Fruit fly (Drosophila melanogaster) whole organism, prepupa: Measurements from ENCODE around the gene squ.

Experiments
- Blimp-1 ChIP-seq: fragments of 200-800 bp; sonication (Bioruptor generic); optimal IDR thresholded peaks from 3 replicates; lab custom pipeline; 2017; ENCODE audit warnings: missing biosample characterization, missing genetic modification characterization, mild to moderate bottlenecking, moderate library complexity, missing genetic modification reagents
- CG10669 ChIP-seq: fragments of 200-800 bp; sonication (Bioruptor generic); optimal IDR thresholded peaks from 3 replicates; lab custom pipeline; 2018; ENCODE audit warnings: missing biosample characterization, mild to moderate bottlenecking, missing genetic modification characterization, moderate library complexity
- CG11762 ChIP-seq: fragments of 200-800 bp; sonication (Bioruptor generic); optimal IDR thresholded peaks from 3 replicates; lab custom pipeline; 2016; ENCODE audit warnings: missing biosample characterization, missing genetic modification characterization; ENCODE audit not compliant: insufficient read depth
- CG11902 ChIP-seq: fragments of 200-800 bp; sonication (Bioruptor generic); optimal IDR thresholded peaks from 3 replicates; lab custom pipeline; 2016; ENCODE audit warnings: missing biosample characterization, missing genetic modification characterization
- CG15336 ChIP-seq: fragments of 200-800 bp; sonication (Bioruptor generic); IDR thresholded peaks from 2 replicates; pipeline ENCODE4 v1.3.6; 2022; ENCODE audit warnings: missing biosample characterization, missing genetic modification characterization
- CG1621 ChIP-seq: fragments of 200-800 bp; sonication (Bioruptor generic); optimal IDR thresholded peaks from 3 replicates; lab custom pipeline; 2018; ENCODE audit warnings: missing biosample characterization, mild to moderate bottlenecking, missing genetic modification characterization
- CG16779 ChIP-seq: fragments of 200-800 bp; sonication (Bioruptor generic); optimal IDR thresholded peaks from 3 replicates; lab custom pipeline; 2017; ENCODE audit warnings: missing biosample characterization, mild to moderate bottlenecking, missing genetic modification characterization
- CG3032 ChIP-seq: fragments of 200-800 bp; optimal IDR thresholded peaks from 2 replicates; lab custom pipeline; 2019; ENCODE audit warnings: missing biosample characterization, mild to moderate bottlenecking, missing genetic modification characterization, moderate library complexity
- CG34406 ChIP-seq: fragments of 200-800 bp; sonication (Bioruptor generic); optimal IDR thresholded peaks from 3 replicates; lab custom pipeline; 2016; ENCODE audit warnings: missing biosample characterization, missing genetic modification characterization
- CG3919 ChIP-seq: fragments of 200-800 bp; sonication (Bioruptor generic); optimal IDR thresholded peaks from 3 replicates; lab custom pipeline; 2016; ENCODE audit warnings: missing biosample characterization, missing genetic modification characterization
- CG4318 ChIP-seq: fragments of 200-800 bp; sonication (Bioruptor generic); optimal IDR thresholded peaks from 3 replicates; lab custom pipeline; 2017; ENCODE audit warnings: missing biosample characterization, mild to moderate bottlenecking, missing genetic modification characterization
- CG6163 ChIP-seq: fragments of 200-800 bp; sonication (Bioruptor generic); IDR thresholded peaks from 3 replicates; pipeline ENCODE4 v1.3.6; 2022; ENCODE audit warnings: missing biosample characterization, missing genetic modification characterization
- CG6276 ChIP-seq: fragments of 200-800 bp; sonication (Bioruptor generic); optimal IDR thresholded peaks from 2 replicates; lab custom pipeline; 2017; ENCODE audit warnings: missing biosample characterization, mild to moderate bottlenecking, missing genetic modification characterization
- CG6792 ChIP-seq: fragments of 200-800 bp; sonication (Bioruptor generic); optimal IDR thresholded peaks from 3 replicates; lab custom pipeline; 2016; ENCODE audit warnings: missing biosample characterization, missing genetic modification characterization
- CG6808 ChIP-seq: fragments of 200-800 bp; sonication (Bioruptor generic); optimal IDR thresholded peaks from 3 replicates; lab custom pipeline; 2017; ENCODE audit warnings: missing biosample characterization, missing genetic modification characterization, mild to moderate bottlenecking, moderate library complexity, missing genetic modification reagents
- CG6854 ChIP-seq: fragments of 200-800 bp; sonication (Bioruptor generic); optimal IDR thresholded peaks from 2 replicates; lab custom pipeline; 2017; ENCODE audit warnings: missing biosample characterization, mild to moderate bottlenecking, missing genetic modification characterization
- CG7368 ChIP-seq: fragments of 200-800 bp; sonication (Bioruptor generic); optimal IDR thresholded peaks from 3 replicates; lab custom pipeline; 2016; ENCODE audit warnings: missing biosample characterization, missing genetic modification characterization
- CG8119 ChIP-seq: fragments of 200-800 bp; sonication (Bioruptor generic); IDR thresholded peaks from 3 replicates; pipeline ENCODE4 v1.3.6; 2022; ENCODE audit warnings: missing biosample characterization, missing genetic modification characterization
- CG8319 ChIP-seq: fragments of 200-800 bp; sonication (Bioruptor generic); optimal IDR thresholded peaks from 3 replicates; lab custom pipeline; 2016; ENCODE audit warnings: missing biosample characterization, missing genetic modification characterization
- CG8632 ChIP-seq: fragments of 200-800 bp; sonication (Bioruptor generic); optimal IDR thresholded peaks from 3 replicates; lab custom pipeline; 2016; ENCODE audit warnings: missing biosample characterization, missing genetic modification characterization
- CG9139 ChIP-seq: fragments of 200-800 bp; sonication (Bioruptor generic); optimal IDR thresholded peaks from 3 replicates; lab custom pipeline; 2017; ENCODE audit warnings: missing biosample characterization, mild to moderate bottlenecking, missing genetic modification characterization
- Eip75B ChIP-seq: fragments of 200-800 bp; sonication (Bioruptor generic); optimal IDR thresholded peaks from 3 replicates; lab custom pipeline; 2016; ENCODE audit warnings: missing biosample characterization, missing genetic modification characterization
- Eip93F ChIP-seq: fragments of 200-800 bp; sonication (Bioruptor generic); optimal IDR thresholded peaks from 2 replicates; lab custom pipeline; 2016; ENCODE audit warnings: missing biosample characterization, mild to moderate bottlenecking, missing genetic modification characterization
- Gug ChIP-seq: fragments of 200-800 bp; sonication (Bioruptor generic); IDR thresholded peaks from 2 replicates; pipeline ENCODE4 v1.3.6; 2022; ENCODE audit warnings: missing biosample characterization, missing genetic modification characterization
- Hr38 ChIP-seq: sonication (Bioruptor generic); optimal IDR thresholded peaks from 2 replicates; lab custom pipeline; 2016; ENCODE audit warnings: missing biosample characterization, missing genetic modification characterization
- Hr4 ChIP-seq: fragments of 200-800 bp; sonication (Bioruptor generic); optimal IDR thresholded peaks from 3 replicates; lab custom pipeline; 2016; ENCODE audit warnings: missing biosample characterization, missing genetic modification characterization
- OdsH ChIP-seq: fragments of 200-800 bp; sonication (Bioruptor generic); optimal IDR thresholded peaks from 3 replicates; lab custom pipeline; 2016; ENCODE audit warnings: missing biosample characterization, missing genetic modification characterization
- Smox ChIP-seq: fragments of 200-800 bp; sonication (Bioruptor generic); optimal IDR thresholded peaks from 3 replicates; lab custom pipeline; 2016; ENCODE audit warnings: missing biosample characterization, missing genetic modification characterization
- Sox102F ChIP-seq: fragments of 200-800 bp; sonication (Bioruptor generic); optimal IDR thresholded peaks from 2 replicates; lab custom pipeline; 2016; ENCODE audit warnings: missing biosample characterization, mild to moderate bottlenecking, missing genetic modification characterization
- Sox15 ChIP-seq: fragments of 200-800 bp; sonication (Bioruptor generic); optimal IDR thresholded peaks from 3 replicates; lab custom pipeline; 2016; ENCODE audit warnings: missing biosample characterization, missing genetic modification characterization
- achi ChIP-seq: fragments of 200-800 bp; sonication (Bioruptor generic); optimal IDR thresholded peaks from 3 replicates; lab custom pipeline; 2016; ENCODE audit warnings: missing biosample characterization, missing genetic modification characterization
- cyc ChIP-seq: fragments of 200-800 bp; sonication (Bioruptor generic); optimal IDR thresholded peaks from 3 replicates; lab custom pipeline; 2016; ENCODE audit warnings: missing biosample characterization, missing genetic modification characterization
- dac ChIP-seq: fragments of 200-800 bp; sonication (Bioruptor generic); optimal IDR thresholded peaks from 2 replicates; lab custom pipeline; 2017; ENCODE audit warnings: missing biosample characterization, mild to moderate bottlenecking, missing genetic modification characterization
- dsx ChIP-seq: fragments of 200-800 bp; optimal IDR thresholded peaks from 3 replicates; lab custom pipeline; 2019; ENCODE audit warnings: missing biosample characterization, mild to moderate bottlenecking, missing genetic modification characterization, moderate library complexity; ENCODE audit not compliant: poor library complexity, severe bottlenecking
- eg ChIP-seq: fragments of 200-800 bp; sonication (Bioruptor generic); IDR thresholded peaks from 3 replicates; pipeline ENCODE4 v1.3.6; 2022; ENCODE audit warnings: missing biosample characterization, missing genetic modification characterization
- esn ChIP-seq: fragments of 200-800 bp; sonication (Bioruptor generic); optimal IDR thresholded peaks from 2 replicates; lab custom pipeline; 2016; ENCODE audit warnings: missing biosample characterization, mild to moderate bottlenecking, missing genetic modification characterization, moderate library complexity
- fd59A ChIP-seq: fragments of 200-800 bp; sonication (Bioruptor generic); optimal IDR thresholded peaks from 2 replicates; lab custom pipeline; 2017; ENCODE audit warnings: missing biosample characterization, mild to moderate bottlenecking, missing genetic modification characterization, missing genetic modification reagents
- fd85E ChIP-seq: fragments of 200-800 bp; sonication (Bioruptor generic); optimal IDR thresholded peaks from 3 replicates; lab custom pipeline; 2016; ENCODE audit warnings: missing biosample characterization, missing genetic modification characterization
- net ChIP-seq: fragments of 200-800 bp; sonication (Bioruptor generic); optimal IDR thresholded peaks from 3 replicates; lab custom pipeline; 2016; ENCODE audit warnings: missing biosample characterization, missing genetic modification characterization
- salr ChIP-seq, 2 experiments: fragments of 200-800 bp; sonication (Bioruptor generic); optimal IDR thresholded peaks; 3 replicates each; lab custom pipeline; 2016 to 2018; ENCODE audit warnings: missing biosample characterization in 2 of 2, missing genetic modification characterization in 2 of 2, mild to moderate bottlenecking in 1 of 2
- ss ChIP-seq, 2 experiments: fragments of 200-800 bp; sonication (Bioruptor generic); optimal IDR thresholded peaks; 2 replicates in 1 of 2; 3 replicates in 1 of 2; lab custom pipeline; 2017 to 2018; ENCODE audit warnings: mild to moderate bottlenecking in 2 of 2, missing biosample characterization in 2 of 2, missing genetic modification characterization in 2 of 2, moderate library complexity in 1 of 2
- svp ChIP-seq: fragments of 200-800 bp; sonication (Bioruptor generic); peaks from one replicate; lab custom pipeline; 2016; ENCODE audit warnings: missing biosample characterization, missing genetic modification characterization
- topi ChIP-seq: fragments of 200-800 bp; sonication (Bioruptor generic); optimal IDR thresholded peaks from 3 replicates; lab custom pipeline; 2016; ENCODE audit warnings: missing biosample characterization, missing genetic modification characterization

Gene squ

DNA sequence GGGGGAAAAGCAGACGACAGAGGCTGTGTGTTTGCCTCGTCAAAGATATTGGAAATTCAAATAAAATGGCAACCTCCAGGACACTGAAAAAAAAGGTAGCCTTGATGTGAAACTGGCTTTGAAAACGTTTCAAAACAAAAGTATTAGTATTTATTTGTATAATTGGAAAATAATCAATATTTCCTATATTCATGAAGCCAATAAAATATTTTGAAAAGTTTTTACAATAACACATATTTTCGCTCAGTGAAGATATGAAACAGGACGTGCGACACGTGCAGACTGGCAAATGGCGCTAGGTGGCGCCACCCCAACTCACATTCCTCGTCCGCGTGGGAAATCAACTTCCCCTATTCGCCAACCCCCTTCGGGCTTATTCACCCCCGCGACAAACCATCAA, 32.1 kb upstream of the squ start (continued):
- TF ChIP-seq Hr38 (GFP tag; lab: Kevin White, UChicago) = no peak
- peak; percentile 58 for TF ChIP-seq esn (GFP tag; lab: Kevin White, UChicago)
- TF ChIP-seq net (GFP tag; lab: Kevin White, UChicago) = no peak
- no peak for TF ChIP-seq Gug (GFP tag; lab: Robert Waterston, UW)
- TF ChIP-seq CG3032 (tag; lab: Kevin White, UChicago) = peak; percentile 13
- TF ChIP-seq Smox (GFP tag; lab: Kevin White, UChicago) = peak; percentile 30
- no peak for TF ChIP-seq fd85E
- TF ChIP-seq CG7368 = no peak
- TF ChIP-seq CG3919 (GFP tag; lab: Kevin White, UChicago) = peak; percentile 42
- TF ChIP-seq dac = no peak
- peak; percentile 65 for TF ChIP-seq CG15336
- peak; percentile 37 for TF ChIP-seq CG10669 (GFP tag; lab: Kevin White, UChicago)
- TF ChIP-seq CG6163 (GFP tag; lab: Robert Waterston, UW) = peak; percentile 48; the same call in 1 of the 3 replicates
- no peak for TF ChIP-seq Eip93F
- TF ChIP-seq Eip75B (GFP tag; lab: Kevin White, UChicago) = peak; percentile 47
- peak; percentile 64 for TF ChIP-seq svp (GFP tag; lab: Kevin White, UChicago)
- TF ChIP-seq dsx (GFP tag; lab: Kevin White, UChicago) = peak; percentile 15
- peak; percentile 28 for TF ChIP-seq CG34406 (GFP tag; lab: Kevin White, UChicago)
- TF ChIP-seq CG8319 (GFP tag; lab: Kevin White, UChicago) = no peak
- TF ChIP-seq, all 60 proteins: peak for 39

- TF ChIP-seq CG6276 (GFP tag; lab: Kevin White, UChicago) = no peak
- TF ChIP-seq fd59A (GFP tag; lab: Kevin White, UChicago) = no peak
- TF ChIP-seq OdsH (GFP tag; lab: Kevin White, UChicago) = no peak
- TF ChIP-seq CG9139 = no peak
- no peak for TF ChIP-seq CG8632
- TF ChIP-seq Sox102F (GFP tag; lab: Kevin White, UChicago) = no peak
- no peak for TF ChIP-seq CG1621 (tag; lab: Kevin White, UChicago)
- no peak for TF ChIP-seq dsx (GFP tag; lab: Kevin White, UChicago)
- TF ChIP-seq CG6792 (GFP tag; lab: Kevin White, UChicago) = no peak
- no peak for TF ChIP-seq CG6854 (GFP tag; lab: Kevin White, UChicago)
- no peak for TF ChIP-seq ss (GFP tag; optimal IDR thresholded peaks at IDR 0.05; lab: Kevin White, UChicago)
- no peak for TF ChIP-seq Sox15 (GFP tag; lab: Kevin White, UChicago)
- TF ChIP-seq CG11902 (GFP tag; lab: Kevin White, UChicago) = no peak
Observed at dm6 chr2L:16648925-16649324, 30.9 kb upstream of the squ start.

DNA sequence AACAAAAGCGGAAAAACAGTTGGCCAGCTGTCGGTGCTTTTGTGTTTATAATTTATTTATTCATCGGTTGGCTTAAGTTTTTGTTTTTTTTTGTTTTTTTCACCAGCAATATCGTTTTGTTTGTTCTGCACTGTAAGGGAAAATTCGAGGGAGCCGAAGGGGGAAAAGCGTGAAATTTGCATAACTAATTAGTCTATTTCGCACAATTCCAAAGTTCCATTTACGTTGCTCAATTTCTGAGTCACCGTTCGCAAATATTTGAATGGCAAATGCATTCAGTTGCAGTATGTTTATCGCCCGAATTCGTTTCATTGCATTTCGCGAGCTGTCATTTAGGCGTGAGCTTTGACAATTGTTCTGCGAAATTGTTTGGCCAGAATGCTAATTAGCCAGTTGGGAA, 26.3 kb upstream of the squ start:
- no peak for TF ChIP-seq salr (GFP tag; optimal IDR thresholded peaks at IDR 0.05; lab: Kevin White, UChicago)
- TF ChIP-seq fd59A (GFP tag; lab: Kevin White, UChicago) = no peak
- no peak for TF ChIP-seq Blimp-1 (GFP tag; lab: Kevin White, UChicago)
- no peak for TF ChIP-seq fd85E

DNA sequence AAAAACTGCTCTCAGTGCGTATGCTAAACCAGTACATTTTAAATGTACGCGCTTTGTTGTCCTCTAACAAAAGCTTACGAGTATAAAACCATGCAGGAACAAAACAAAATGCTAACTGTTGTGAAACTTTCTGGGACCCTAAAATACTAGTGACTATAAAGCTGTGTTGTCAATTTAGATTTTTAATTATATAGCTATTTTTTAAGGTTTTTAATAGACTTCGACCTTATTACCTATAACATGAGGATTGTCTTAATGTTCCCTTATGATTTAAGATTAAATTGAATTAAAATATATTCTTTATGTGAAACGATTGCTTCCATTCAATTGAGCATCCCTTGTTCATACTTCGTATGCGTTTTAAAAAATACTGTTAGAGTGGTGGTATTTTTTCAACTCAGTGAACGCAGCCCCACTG, 23.2 kb upstream of the squ start:
- TF ChIP-seq OdsH (GFP tag; lab: Kevin White, UChicago) (no peak), Sox15 (GFP tag; lab: Kevin White, UChicago) (peak; percentile 17), CG4318 (GFP tag; lab: Kevin White, UChicago) (no peak), Hr38 (GFP tag; lab: Kevin White, UChicago) (no peak), CG7368 (no peak), CG11762 (GFP tag; lab: Kevin White, UChicago) (no peak), CG16779 (tag; lab: Kevin White, UChicago) (no peak), Gug (GFP tag; lab: Robert Waterston, UW) (no peak), cyc (GFP tag; lab: Kevin White, UChicago) (peak; percentile 55), dac (no peak), topi (peak; percentile 67), Blimp-1 (GFP tag; lab: Kevin White, UChicago) (no peak), CG9139 (no peak), svp (GFP tag; lab: Kevin White, UChicago) (peak; percentile 88), salr (GFP tag; optimal IDR thresholded peaks at IDR 0.05; lab: Kevin White, UChicago) (no peak), CG34406 (GFP tag; lab: Kevin White, UChicago) (peak; percentile 51), esn (GFP tag; lab: Kevin White, UChicago) (peak; percentile 73), dsx (GFP tag; lab: Kevin White, UChicago) (peak; percentile 61), Eip75B (GFP tag; lab: Kevin White, UChicago) (no peak), CG6808 (GFP tag; lab: Kevin White, UChicago) (no peak), eg (peak; percentile 74), CG6792 (GFP tag; lab: Kevin White, UChicago) (peak; percentile 30), Hr4 (peak; percentile 57), achi (GFP tag; lab: Kevin White, UChicago) (peak; percentile 23), CG8119 (peak; percentile 49; the same call in 1 of the 3 replicates), Sox102F (GFP tag; lab: Kevin White, UChicago) (peak; percentile 12), CG8319 (GFP tag; lab: Kevin White, UChicago) (no peak), CG6854 (GFP tag; lab: Kevin White, UChicago) (no peak)
